Fruit fly (Drosophila melanogaster): ENCODE data around the gene CG9705.
A peak's percentile ranks its signal among the peaks of the same experiment; 100 is the strongest.

The CG9705 gene

dm6 chr3L:16769866-16770265 lies 10.0 kb upstream of the CG9705 start (continued):
- TF ChIP-seq HmgD (GFP tag; optimal IDR thresholded peaks at IDR 0.05) (no peak), Ada2b (GFP tag; IDR thresholded peaks at IDR 0.05) (peak; percentile 7; the same call in 1 of the 2 replicates), CG17568 (GFP tag; optimal IDR thresholded peaks at IDR 0.05) (peak; percentile 25), CoRest (tag; optimal IDR thresholded peaks at IDR 0.05) (no peak), MTF-1 (GFP tag; optimal IDR thresholded peaks at IDR 0.05; ENCODE audit: borderline replicate concordance) (peak; percentile 42), CG31388 (GFP tag; optimal IDR thresholded peaks at IDR 0.05) (no peak), HLH3B (GFP tag; IDR thresholded peaks at IDR 0.05) (no peak), cwo (GFP tag; optimal IDR thresholded peaks at IDR 0.05) (no peak), pb (GFP tag; optimal IDR thresholded peaks at IDR 0.05) (peak; percentile 40), ind (GFP tag; optimal IDR thresholded peaks at IDR 0.05) (peak; percentile 6), sqz (GFP tag; optimal IDR thresholded peaks at IDR 0.05) (peak; percentile 91), emc (GFP tag; optimal IDR thresholded peaks at IDR 0.05) (no peak), otp (GFP tag; IDR thresholded peaks at IDR 0.05) (0 out of 3 replicates have a peak, but pooled peaks have one; percentile 44), H15 (GFP tag; IDR thresholded peaks at IDR 0.05) (no peak), chn (GFP tag; optimal IDR thresholded peaks at IDR 0.05) (peak; percentile 31), CG30020 (tag; optimal IDR thresholded peaks at IDR 0.05) (no peak), HmgZ (tag; optimal IDR thresholded peaks at IDR 0.05) (no peak), lov (optimal IDR thresholded peaks at IDR 0.05) (no peak), lov (GFP tag; IDR thresholded peaks at IDR 0.05) (peak; percentile 57; the same call in 1 of the 3 replicates), danr (GFP tag; IDR thresholded peaks at IDR 0.05) (no peak), scrt (GFP tag; optimal IDR thresholded peaks at IDR 0.05) (no peak), CG14014 (GFP tag; IDR thresholded peaks at IDR 0.05) (0 out of 2 replicates have a peak, but pooled peaks have one; percentile 25), row (GFP tag; IDR thresholded peaks at IDR 0.05) (no peak), CG34422 (GFP tag; IDR thresholded peaks at IDR 0.05) (peak; percentile 47; the same call in 2 of the 3 replicates), MESR4 (GFP tag; optimal IDR thresholded peaks at IDR 0.05) (no peak), gcm (GFP tag; optimal IDR thresholded peaks at IDR 0.05) (peak; percentile 32), tll (GFP tag; optimal IDR thresholded peaks at IDR 0.05) (peak in 1 of 2 experiments; percentile 90), CG14965 (GFP tag; optimal IDR thresholded peaks at IDR 0.05; ENCODE audit: borderline replicate concordance) (peak; percentile 97), Fer2 (tag; optimal IDR thresholded peaks at IDR 0.05) (no peak), E2f2 (GFP tag; IDR thresholded peaks at IDR 0.05) (no peak), CG12299 (tag; optimal IDR thresholded peaks at IDR 0.05) (no peak), Mes4 (GFP tag; optimal IDR thresholded peaks at IDR 0.05) (peak; percentile 38), CG16863 (GFP tag; optimal IDR thresholded peaks at IDR 0.05) (peak; percentile 41), btn (GFP tag; optimal IDR thresholded peaks at IDR 0.05) (no peak), Dp (GFP tag; optimal IDR thresholded peaks at IDR 0.05) (no peak), grau (tag; optimal IDR thresholded peaks at IDR 0.05) (no peak), CG3726 (GFP tag; IDR thresholded peaks at IDR 0.05) (no peak), al (GFP tag; IDR thresholded peaks at IDR 0.05) (no peak), chinmo (GFP tag; IDR thresholded peaks at IDR 0.05; ENCODE audit: partially characterized antibody) (0 out of 4 replicates have a peak, but pooled peaks have one; percentile 67), CG32767 (GFP tag; IDR thresholded peaks at IDR 0.05) (no peak), CG17802 (tag; optimal IDR thresholded peaks at IDR 0.05) (peak; percentile 96), CG12155 (GFP tag; optimal IDR thresholded peaks at IDR 0.05) (no peak), CG7987 (GFP tag; optimal IDR thresholded peaks at IDR 0.05) (peak; percentile 41), lola (GFP tag; optimal IDR thresholded peaks at IDR 0.05) (no peak), CG12104 (GFP tag; optimal IDR thresholded peaks at IDR 0.05) (no peak), CG15601 (tag; optimal IDR thresholded peaks at IDR 0.05) (no peak), schlank (tag; optimal IDR thresholded peaks at IDR 0.05) (no peak), pho (GFP tag; optimal IDR thresholded peaks at IDR 0.05) (no peak), Med (GFP tag) (peak; percentile 87), CG43689 (GFP tag; IDR thresholded peaks at IDR 0.05) (no peak), GATAe (GFP tag; conservative IDR thresholded peaks at IDR 0.05) (no peak)

All from whole organism, embryonic.